Worm (Caenorhabditis elegans): Measurements from ENCODE around the gene F45F2.10.
"Not testable (repeated sequence)": the region's sequence is repeated elsewhere in the genome, so short reads cannot be mapped to it uniquely, and the experiment has no call there.

The F45F2.10 gene

DNA sequence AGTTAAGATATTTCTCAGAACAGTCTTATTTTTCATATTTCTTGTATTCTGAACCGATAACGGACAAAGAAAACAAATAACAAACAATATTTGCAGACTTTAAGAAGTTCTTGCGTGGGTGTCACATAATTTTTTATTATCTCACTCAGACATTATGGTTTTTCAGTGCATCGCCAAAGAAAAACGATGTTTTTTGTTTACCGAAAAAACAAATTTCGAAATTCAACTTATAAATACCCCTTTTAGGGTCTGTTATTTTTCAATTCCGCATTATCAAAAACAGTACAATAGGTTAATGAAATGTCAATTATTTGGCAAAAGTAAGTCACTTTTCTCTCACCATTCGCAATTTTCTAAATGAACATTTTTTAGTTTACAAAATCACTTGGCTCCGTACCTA lies 18.4 kb upstream of the F45F2.10 start, which contains the start of gene otpl-4:
Gene otpl-4, plus strand, starts transcription at position 301 of the 400 bp plus-strand sequence.
- TF ChIP-seq tlp-1 (tag; optimal IDR thresholded peaks at IDR 0.05) = no peak
- no peak for TF ChIP-seq lin-35 (GFP tag; optimal IDR thresholded peaks at IDR 0.05)
- TF ChIP-seq lin-13 (GFP tag; optimal IDR thresholded peaks at IDR 0.05) = no peak
- TF ChIP-seq egl-13 (tag; optimal IDR thresholded peaks at IDR 0.05) = no peak
- no peak for TF ChIP-seq nhr-20 (tag; optimal IDR thresholded peaks at IDR 0.05)
- TF ChIP-seq skn-1 (tag; optimal IDR thresholded peaks at IDR 0.05) = no peak

DNA sequence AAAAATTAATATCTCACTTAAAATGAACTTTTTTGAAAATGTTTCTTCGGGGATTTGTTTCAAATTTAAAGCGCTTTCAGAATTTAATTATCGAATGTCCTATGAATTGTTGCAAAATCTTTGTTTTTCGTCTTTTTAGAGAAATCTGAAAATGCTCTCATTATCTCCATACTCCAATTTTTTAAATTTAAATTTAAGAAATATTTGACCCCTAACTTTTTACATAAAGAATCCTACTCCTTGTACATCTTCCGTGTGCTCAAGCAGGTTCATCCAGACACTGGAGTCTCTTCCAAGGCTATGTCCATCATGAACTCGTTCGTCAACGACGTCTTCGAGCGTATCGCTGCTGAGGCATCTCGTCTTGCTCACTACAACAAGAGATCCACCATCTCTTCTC lies 17.5 kb upstream of the F45F2.10 start, which contains the start of gene his-39:
Gene his-39, plus strand, starts transcription at position 301 of the 400 bp plus-strand sequence.
- TF ChIP-seq elt-2 (tag; optimal IDR thresholded peaks at IDR 0.05) (no peak), dsc-1 (tag; optimal IDR thresholded peaks at IDR 0.05) (no peak), snu-23 (GFP tag; optimal IDR thresholded peaks at IDR 0.05) (no peak), ets-5 (GFP tag; IDR thresholded peaks at IDR 0.05) (no peak)

DNA sequence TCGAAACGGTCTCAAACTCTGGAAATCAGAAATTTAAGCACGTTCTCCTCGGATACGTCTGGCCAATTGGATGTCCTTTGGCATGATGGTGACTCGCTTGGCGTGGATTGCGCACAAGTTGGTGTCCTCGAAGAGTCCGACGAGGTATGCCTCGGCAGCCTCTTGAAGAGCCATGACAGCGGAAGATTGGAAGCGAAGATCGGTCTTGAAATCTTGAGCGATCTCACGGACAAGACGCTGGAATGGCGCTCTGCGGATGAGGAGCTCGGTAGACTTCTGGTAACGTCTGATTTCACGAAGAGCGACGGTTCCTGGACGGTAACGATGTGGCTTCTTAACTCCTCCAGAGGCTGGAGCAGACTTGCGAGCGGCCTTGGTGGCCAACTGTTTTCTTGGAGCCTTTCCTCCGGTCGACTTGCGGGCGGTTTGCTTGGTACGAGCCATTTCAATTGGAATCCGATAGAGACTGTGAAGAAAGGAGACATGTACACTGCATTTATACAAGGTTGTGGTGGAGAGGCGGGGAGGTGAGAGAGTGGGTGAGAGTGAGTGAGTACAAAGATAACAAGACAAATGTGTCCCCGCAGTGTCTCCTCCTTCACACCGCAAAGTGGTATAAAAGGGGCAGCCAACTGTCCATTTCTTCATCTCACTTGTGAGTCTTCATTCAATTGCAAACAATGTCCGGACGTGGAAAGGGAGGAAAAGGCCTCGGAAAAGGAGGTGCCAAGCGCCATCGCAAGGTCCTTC lies 16.0 kb upstream of the F45F2.10 start, which contains the start of the genes his-6 and his-5:
Gene his-6, minus strand, starts transcription at position 444 of the 750 bp plus-strand sequence.
Gene his-5, plus strand, starts transcription at position 681 of the 750 bp plus-strand sequence.
- TF ChIP-seq grh-1 (GFP tag; IDR thresholded peaks at IDR 0.05) = peak; percentile 88
- peak; percentile 62 for TF ChIP-seq swsn-7 (tag; optimal IDR thresholded peaks at IDR 0.05)
- peak in 1 of 2 experiments; percentile 60 for TF ChIP-seq ztf-11 (tag; optimal IDR thresholded peaks at IDR 0.05)
- peak; percentile 30 for TF ChIP-seq nhr-90 (tag; optimal IDR thresholded peaks at IDR 0.05; ENCODE audit: poor library complexity)
- TF ChIP-seq nhr-85 (tag) = peak; percentile 76
- TF ChIP-seq nhr-71 (tag; optimal IDR thresholded peaks at IDR 0.05) = peak; percentile 50
- peak; percentile 23 for TF ChIP-seq rnt-1 (tag; optimal IDR thresholded peaks at IDR 0.05)
- peak; percentile 41 for TF ChIP-seq snu-23 (GFP tag; optimal IDR thresholded peaks at IDR 0.05)
- peak; percentile 66 for TF ChIP-seq nhr-19 (GFP tag; conservative IDR thresholded peaks at IDR 0.05)
- TF ChIP-seq lin-14 (GFP tag; optimal IDR thresholded peaks at IDR 0.05) = peak; percentile 80
- peak; percentile 24; the same call in 1 of the 2 replicates for TF ChIP-seq isw-1 (GFP tag; IDR thresholded peaks at IDR 0.05)
- peak; percentile 8; the same call in 1 of the 2 replicates for TF ChIP-seq ceh-88 (GFP tag; IDR thresholded peaks at IDR 0.05)
- TF ChIP-seq nhr-20 (tag; optimal IDR thresholded peaks at IDR 0.05) = peak; percentile 43
- TF ChIP-seq nhr-47 (tag; optimal IDR thresholded peaks at IDR 0.05) = peak; percentile 44
- peak; percentile 17 for TF ChIP-seq efl-3 (GFP tag; optimal IDR thresholded peaks at IDR 0.05)

DNA sequence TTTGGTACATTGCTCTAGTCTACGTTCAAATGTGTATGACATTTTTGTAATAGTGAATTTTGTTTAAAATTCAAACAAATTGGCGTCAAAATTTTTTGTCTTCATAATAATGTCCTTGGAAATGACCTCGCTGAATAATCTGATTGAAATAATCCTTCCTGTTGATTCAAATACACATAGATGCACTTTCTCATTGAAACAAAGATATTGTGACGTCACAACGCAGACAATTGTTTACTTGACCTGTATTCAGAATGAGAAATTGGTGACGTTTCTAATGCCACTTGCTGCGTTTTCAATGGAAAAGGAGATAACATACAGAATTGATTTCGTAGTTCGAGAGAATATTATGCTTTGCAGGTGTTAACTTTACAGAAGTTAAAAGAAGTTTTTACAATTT lies 15.2 kb upstream of the F45F2.10 start:
- TF ChIP-seq efl-1 (optimal IDR thresholded peaks at IDR 0.05) (no peak), efl-1 (GFP tag; optimal IDR thresholded peaks at IDR 0.05 in 1 of 2) (no peak), nhr-85 (tag) (peak; percentile 87), unc-98 (GFP tag; IDR thresholded peaks at IDR 0.05) (no peak)

DNA sequence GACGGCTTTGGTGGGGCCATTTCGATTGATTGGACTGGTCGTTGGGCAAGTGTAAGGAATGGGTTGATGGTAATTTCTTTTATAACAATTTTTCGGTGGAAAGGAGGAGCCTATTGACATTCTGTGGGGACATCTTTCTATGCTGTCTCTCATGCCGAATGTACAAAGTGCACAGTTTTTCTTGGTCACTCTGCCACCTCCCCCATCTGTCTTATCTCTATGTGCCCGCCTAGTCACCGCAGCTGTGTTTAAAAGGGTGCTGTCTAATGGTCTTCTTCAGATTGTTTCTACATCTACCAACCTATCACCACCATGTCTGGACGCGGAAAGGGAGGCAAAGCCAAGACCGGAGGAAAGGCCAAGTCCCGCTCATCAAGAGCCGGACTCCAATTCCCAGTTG lies 14.4 kb upstream of the F45F2.10 start, which contains the start of the genes his-8 and his-7:
Gene his-8, minus strand, starts transcription at position 20 of the 400 bp plus-strand sequence.
Gene his-7, plus strand, starts transcription at position 313 of the 400 bp plus-strand sequence.
- not testable (repeated sequence) for TF ChIP-seq efl-1 (optimal IDR thresholded peaks at IDR 0.05)
- TF ChIP-seq efl-1 (GFP tag; optimal IDR thresholded peaks at IDR 0.05 in 1 of 2) = peak in 1 of 2 experiments; percentile 40

DNA sequence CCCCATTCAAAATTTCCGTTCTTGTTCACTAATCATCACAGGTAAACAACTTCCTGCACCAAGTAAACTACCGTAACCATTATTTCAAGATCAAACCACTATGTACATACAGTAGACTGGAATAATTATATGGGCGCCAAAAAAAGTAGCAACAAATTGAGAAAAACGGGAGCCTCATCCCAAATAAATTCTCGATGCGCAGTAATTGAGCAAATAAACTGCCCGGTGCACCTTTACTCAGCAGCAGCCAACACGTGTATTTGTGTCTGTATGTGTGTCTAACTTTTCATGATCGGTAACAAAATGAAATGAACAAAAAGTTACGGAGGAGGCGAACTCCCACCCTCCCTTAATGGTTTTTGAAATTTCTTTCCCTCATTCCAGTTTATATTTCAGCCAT lies 10.5 kb upstream of the F45F2.10 start, which contains the start of gene otpl-5:
Gene otpl-5, plus strand, starts transcription at position 301 of the 400 bp plus-strand sequence.
- TF ChIP-seq aly-2 (tag; optimal IDR thresholded peaks at IDR 0.05) (no peak), snu-23 (GFP tag; optimal IDR thresholded peaks at IDR 0.05) (no peak), ceh-63 (GFP tag; optimal IDR thresholded peaks at IDR 0.05) (no peak), elt-3 (tag; optimal IDR thresholded peaks at IDR 0.05) (no peak), ztf-11 (tag; optimal IDR thresholded peaks at IDR 0.05) (no peak), pqm-1 (tag; optimal IDR thresholded peaks at IDR 0.05) (no peak), dpl-1 (GFP tag; optimal IDR thresholded peaks at IDR 0.05) (no peak), unc-30 (tag; optimal IDR thresholded peaks at IDR 0.05) (no peak), pax-3 (tag; optimal IDR thresholded peaks at IDR 0.05) (no peak), nhr-84 (tag; optimal IDR thresholded peaks at IDR 0.05) (no peak), sptf-1 (tag; optimal IDR thresholded peaks at IDR 0.05) (no peak), ztf-4 (tag; optimal IDR thresholded peaks at IDR 0.05) (no peak), tbx-2 (tag; optimal IDR thresholded peaks at IDR 0.05) (no peak), lin-13 (GFP tag; optimal IDR thresholded peaks at IDR 0.05) (no peak), mab-9 (GFP tag; IDR thresholded peaks at IDR 0.05) (no peak), nhr-28 (tag; optimal IDR thresholded peaks at IDR 0.05) (no peak), xbp-1 (tag; optimal IDR thresholded peaks at IDR 0.05) (no peak), hlh-4 (tag; optimal IDR thresholded peaks at IDR 0.05) (no peak), swsn-7 (tag; optimal IDR thresholded peaks at IDR 0.05) (no peak)

Measured in whole organism, L1 larva.